Worm (Caenorhabditis elegans): Measurements from ENCODE around the gene daf-4.

The daf-4 gene

DNA sequence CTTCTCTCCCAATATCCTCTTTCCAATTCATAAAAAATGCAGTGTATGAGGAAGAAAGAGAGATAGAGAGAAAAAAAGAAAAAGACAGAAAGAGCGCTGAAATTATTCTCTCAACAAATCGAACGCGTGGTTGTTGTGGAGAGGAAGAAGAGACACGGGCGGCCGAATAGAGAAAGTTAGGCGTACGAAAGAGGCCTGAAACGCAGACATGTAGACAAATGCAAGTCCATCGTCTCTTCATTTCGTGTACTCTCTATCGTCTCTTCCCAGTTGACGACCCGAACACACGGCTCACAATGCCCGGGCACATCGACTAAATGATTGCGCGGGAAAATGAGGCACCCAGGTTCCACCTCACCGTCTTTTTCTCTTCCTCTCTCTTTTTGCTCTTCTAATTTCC lies 3.7 kb upstream of the daf-4 start (continued):
- TF ChIP-seq mep-1 (tag; optimal IDR thresholded peaks at IDR 0.05): peak; percentile 24
- TF ChIP-seq jun-1 (tag; optimal IDR thresholded peaks at IDR 0.05): peak; percentile 63
- peak; percentile 78 for TF ChIP-seq nhr-71 (tag; optimal IDR thresholded peaks at IDR 0.05)
- TF ChIP-seq F16B12.6 (tag; optimal IDR thresholded peaks at IDR 0.05): no peak
- peak; percentile 16 for TF ChIP-seq fos-1 (tag; optimal IDR thresholded peaks at IDR 0.05)

DNA sequence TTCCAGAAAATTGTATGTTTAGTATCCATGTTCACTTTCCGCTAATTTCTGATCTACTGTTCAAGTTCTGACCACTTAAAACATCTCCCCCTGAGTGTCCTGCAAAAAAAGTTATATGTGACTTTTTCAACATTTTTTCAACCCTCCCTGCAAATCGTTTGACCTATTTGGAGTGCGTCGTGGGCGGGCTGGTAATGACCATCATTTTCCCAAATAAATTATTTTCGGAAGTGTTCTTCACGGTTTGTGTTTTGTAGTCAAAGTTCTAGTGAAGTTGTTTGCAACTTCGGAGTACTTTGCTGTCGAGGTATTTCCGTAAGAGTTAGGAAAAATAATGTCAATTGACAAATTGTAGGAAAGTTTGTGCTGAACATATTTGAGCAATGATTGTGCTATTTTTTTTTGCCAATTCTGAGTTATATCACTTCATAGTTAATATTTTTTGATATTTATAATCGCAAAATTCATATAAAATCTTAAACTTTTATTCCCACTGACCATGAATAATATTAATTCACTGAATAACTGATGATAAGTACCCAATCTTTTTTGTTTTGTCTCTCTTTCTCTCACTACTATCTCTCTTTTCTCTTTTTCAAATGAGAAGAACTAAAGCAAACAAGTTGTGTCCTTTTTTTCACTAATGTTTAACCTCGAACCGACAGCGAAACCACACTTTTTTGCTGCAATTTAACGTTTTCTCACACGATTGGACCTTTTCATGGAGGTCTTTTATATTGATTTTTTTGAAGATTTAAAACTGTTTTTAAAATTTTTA lies 2.5 kb upstream of the daf-4 start:
- TF ChIP-seq ceh-82 (tag; optimal IDR thresholded peaks at IDR 0.05) (no peak), nhr-47 (tag; optimal IDR thresholded peaks at IDR 0.05) (peak; percentile 0), tbx-2 (tag; optimal IDR thresholded peaks at IDR 0.05) (no peak), efl-1 (optimal IDR thresholded peaks at IDR 0.05) (no peak), efl-1 (GFP tag; optimal IDR thresholded peaks at IDR 0.05 in 1 of 2) (peak in 1 of 2 experiments; percentile 29), fkh-10 (GFP tag; optimal IDR thresholded peaks at IDR 0.05) (no peak), nhr-71 (tag; optimal IDR thresholded peaks at IDR 0.05) (peak; percentile 8), mep-1 (tag; optimal IDR thresholded peaks at IDR 0.05) (peak; percentile 10), ets-5 (GFP tag; IDR thresholded peaks at IDR 0.05) (no peak), fkh-8 (tag; optimal IDR thresholded peaks at IDR 0.05) (no peak), fos-1 (tag; optimal IDR thresholded peaks at IDR 0.05) (no peak), lin-14 (GFP tag; optimal IDR thresholded peaks at IDR 0.05) (peak; percentile 55)

DNA sequence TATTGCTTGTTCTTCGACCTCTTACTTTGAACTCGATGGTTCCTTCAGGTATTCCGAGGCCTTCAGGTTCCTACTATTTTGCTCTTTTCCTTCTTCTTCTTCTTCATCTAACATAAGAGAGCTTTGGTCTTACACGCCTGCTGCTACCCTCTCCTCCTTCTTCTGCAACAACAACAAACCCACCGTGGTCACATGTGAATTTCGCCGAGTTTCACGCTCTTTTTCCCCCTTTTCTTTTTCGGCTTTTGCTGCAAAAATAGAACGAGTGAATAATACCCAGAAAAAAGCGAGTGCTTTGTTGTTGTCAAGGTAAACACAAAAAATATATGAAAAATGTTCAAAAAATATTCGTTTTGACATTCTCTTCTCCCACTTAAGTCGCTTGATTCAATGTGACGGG lies 1.5 kb upstream of the daf-4 start:
- peak; percentile 70 for TF ChIP-seq lin-14 (GFP tag; optimal IDR thresholded peaks at IDR 0.05)
- TF ChIP-seq mdl-1 (tag; optimal IDR thresholded peaks at IDR 0.05): peak in 1 of 2 experiments; percentile 34
- TF ChIP-seq vab-15 (tag; optimal IDR thresholded peaks at IDR 0.05): no peak
- TF ChIP-seq C34B4.2 (tag; optimal IDR thresholded peaks at IDR 0.05): no peak
- no peak for TF ChIP-seq nhr-11 (tag; optimal IDR thresholded peaks at IDR 0.05)
- TF ChIP-seq fkh-4 (tag; optimal IDR thresholded peaks at IDR 0.05; ENCODE audit: borderline replicate concordance): no peak
- TF ChIP-seq ceh-90 (tag; optimal IDR thresholded peaks at IDR 0.05): no peak
- no peak for TF ChIP-seq ceh-63 (GFP tag; optimal IDR thresholded peaks at IDR 0.05)
- no peak for TF ChIP-seq fkh-10 (GFP tag; optimal IDR thresholded peaks at IDR 0.05)
- peak; percentile 24 for TF ChIP-seq nhr-71 (tag; optimal IDR thresholded peaks at IDR 0.05)
- TF ChIP-seq rnt-1 (tag; optimal IDR thresholded peaks at IDR 0.05): peak; percentile 39
- peak in 1 of 2 experiments; percentile 6 for TF ChIP-seq lsy-2 (tag; optimal IDR thresholded peaks at IDR 0.05)
- TF ChIP-seq skn-1 (tag; optimal IDR thresholded peaks at IDR 0.05): no peak
- no peak for TF ChIP-seq ceh-8 (GFP tag; optimal IDR thresholded peaks at IDR 0.05)
- 0 out of 2 replicates have a peak, but pooled peaks have one; percentile 2 for TF ChIP-seq nhr-19 (GFP tag; conservative IDR thresholded peaks at IDR 0.05)
- TF ChIP-seq efl-1 (optimal IDR thresholded peaks at IDR 0.05): no peak
- TF ChIP-seq efl-1 (GFP tag; optimal IDR thresholded peaks at IDR 0.05 in 1 of 2): peak in 1 of 2 experiments; percentile 21
- no peak for TF ChIP-seq hlh-4 (tag; optimal IDR thresholded peaks at IDR 0.05)
- TF ChIP-seq elt-3 (tag; optimal IDR thresholded peaks at IDR 0.05): no peak
- no peak for TF ChIP-seq ces-1 (GFP tag; optimal IDR thresholded peaks at IDR 0.05)
- no peak for TF ChIP-seq unc-62 (GFP tag; optimal IDR thresholded peaks at IDR 0.05)
- TF ChIP-seq fkh-8 (tag; optimal IDR thresholded peaks at IDR 0.05): no peak
- TF ChIP-seq mep-1 (tag; optimal IDR thresholded peaks at IDR 0.05): peak; percentile 3
- peak in 1 of 3 experiments; percentile 2 for TF ChIP-seq dpl-1 (GFP tag; optimal IDR thresholded peaks at IDR 0.05)
- TF ChIP-seq mef-2 (tag; optimal IDR thresholded peaks at IDR 0.05): peak; percentile 35
- no peak for TF ChIP-seq lir-3 (tag; optimal IDR thresholded peaks at IDR 0.05; ENCODE audit: poor library complexity)
- TF ChIP-seq elt-2 (tag; optimal IDR thresholded peaks at IDR 0.05): no peak
- TF ChIP-seq nhr-20 (tag; optimal IDR thresholded peaks at IDR 0.05): no peak
- TF ChIP-seq jun-1 (tag; optimal IDR thresholded peaks at IDR 0.05): no peak
- peak in 1 of 3 experiments; percentile 39 for TF ChIP-seq ceh-82 (tag; optimal IDR thresholded peaks at IDR 0.05)
- no peak for TF ChIP-seq nhr-90 (tag; optimal IDR thresholded peaks at IDR 0.05; ENCODE audit: poor library complexity)
- TF ChIP-seq swsn-7 (tag; optimal IDR thresholded peaks at IDR 0.05): no peak
- TF ChIP-seq snu-23 (GFP tag; optimal IDR thresholded peaks at IDR 0.05): peak; percentile 4
- peak; percentile 10 for TF ChIP-seq unc-86 (tag; optimal IDR thresholded peaks at IDR 0.05)
- TF ChIP-seq unc-98 (GFP tag; IDR thresholded peaks at IDR 0.05): no peak
- TF ChIP-seq hlh-17 (GFP tag; optimal IDR thresholded peaks at IDR 0.05; ENCODE audit: borderline replicate concordance): no peak
- TF ChIP-seq nhr-77 (tag; optimal IDR thresholded peaks at IDR 0.05): no peak

Data from whole organism, L1 larva.